Fruit fly (Drosophila melanogaster) whole organism, embryonic: ENCODE measurements around the gene CG7239.

Experiments used
- ATbp ChIP-seq: fragments of 200-800 bp; sonication (Bioruptor generic); optimal IDR thresholded peaks from 2 replicates; lab custom pipeline; 2017; ENCODE audit warnings: missing biosample characterization, mild to moderate bottlenecking, missing genetic modification characterization, missing genetic modification reagents
- BEAF-32 ChIP-seq: fragments of 200-800 bp; sonication (Bioruptor generic); optimal IDR thresholded peaks from 3 replicates; lab custom pipeline; 2017; ENCODE audit warnings: missing biosample characterization, missing genetic modification characterization, mild to moderate bottlenecking, moderate library complexity, missing genetic modification reagents
- Bgb ChIP-seq: fragments of 200-800 bp; sonication (Bioruptor generic); IDR thresholded peaks from 2 replicates; pipeline ENCODE4 v1.3.6; 2022; ENCODE audit warnings: missing biosample characterization, missing genetic modification characterization; ENCODE audit not compliant: partially characterized antibody
- Blimp-1 ChIP-seq: fragments of 200-800 bp; sonication (Bioruptor generic); optimal IDR thresholded peaks from 3 replicates; lab custom pipeline; 2018; ENCODE audit warnings: missing biosample characterization, missing genetic modification characterization, mild to moderate bottlenecking, moderate library complexity, missing genetic modification reagents
- BtbVII ChIP-seq: fragments of 200-800 bp; sonication (Bioruptor generic); optimal IDR thresholded peaks from 3 replicates; lab custom pipeline; 2017; ENCODE audit warnings: missing biosample characterization, mild to moderate bottlenecking, missing genetic modification characterization
- CG11723 ChIP-seq: fragments of 200-800 bp; sonication (Bioruptor generic); optimal IDR thresholded peaks from 2 replicates; lab custom pipeline; 2017; ENCODE audit warnings: missing biosample characterization, mild to moderate bottlenecking, missing genetic modification characterization
- CG12659 ChIP-seq: fragments of 200-800 bp; sonication (Bioruptor generic); optimal IDR thresholded peaks from 3 replicates; lab custom pipeline; 2017; ENCODE audit warnings: mild to moderate bottlenecking, missing biosample characterization, missing genetic modification reagents, missing genetic modification characterization
- CG12769 ChIP-seq: fragments of 200-800 bp; sonication (Bioruptor generic); optimal IDR thresholded peaks from 2 replicates; lab custom pipeline; 2019; ENCODE audit warnings: missing biosample characterization, mild to moderate bottlenecking, missing genetic modification characterization, moderate library complexity
- CG13296 ChIP-seq: fragments of 200-800 bp; sonication (Bioruptor generic); optimal IDR thresholded peaks from 3 replicates; lab custom pipeline; 2018; ENCODE audit warnings: missing biosample characterization, mild to moderate bottlenecking, missing genetic modification characterization
- CG13894 ChIP-seq: fragments of 200-800 bp; sonication (Bioruptor generic); optimal IDR thresholded peaks from 3 replicates; lab custom pipeline; 2018; ENCODE audit warnings: missing biosample characterization, mild to moderate bottlenecking, missing genetic modification characterization, moderate library complexity
- CG14965 ChIP-seq: fragments of 200-800 bp; sonication (Bioruptor generic); optimal IDR thresholded peaks from 2 replicates; lab custom pipeline; 2016; ENCODE audit warnings: missing biosample characterization, missing genetic modification characterization, borderline replicate concordance
- CG2116 ChIP-seq: fragments of 200-800 bp; sonication (Bioruptor generic); optimal IDR thresholded peaks from 3 replicates; lab custom pipeline; 2018; ENCODE audit warnings: missing biosample characterization, mild to moderate bottlenecking, missing genetic modification characterization
- CG30020 ChIP-seq: fragments of 200-800 bp; optimal IDR thresholded peaks from 2 replicates; lab custom pipeline; 2019; ENCODE audit warnings: missing biosample characterization, mild to moderate bottlenecking, missing genetic modification characterization, moderate library complexity
- CG30403 ChIP-seq: fragments of 200-800 bp; sonication (Bioruptor generic); optimal IDR thresholded peaks from 3 replicates; lab custom pipeline; 2016; ENCODE audit warnings: missing biosample characterization, missing genetic modification characterization
- CG3065 ChIP-seq: fragments of 200-800 bp; sonication (Bioruptor generic); optimal IDR thresholded peaks from 2 replicates; lab custom pipeline; 2016; ENCODE audit warnings: missing biosample characterization, missing genetic modification characterization
- CG31224 ChIP-seq: fragments of 200-800 bp; sonication (Bioruptor generic); IDR thresholded peaks from 2 replicates; pipeline ENCODE4 v1.3.6; 2022; ENCODE audit warnings: missing biosample characterization, missing genetic modification characterization
- CG34422 ChIP-seq: fragments of 200-800 bp; sonication (Bioruptor generic); IDR thresholded peaks from 3 replicates; pipeline ENCODE4 v1.3.6; 2022; ENCODE audit warnings: missing biosample characterization, missing genetic modification characterization
- CG8089 ChIP-seq: fragments of 200-800 bp; sonication (Bioruptor generic); optimal IDR thresholded peaks from 3 replicates; lab custom pipeline; 2016; ENCODE audit warnings: missing biosample characterization, missing genetic modification characterization
- E2f2 ChIP-seq: fragments of 200-800 bp; sonication (Bioruptor generic); IDR thresholded peaks from 2 replicates; pipeline ENCODE4 v1.3.6; 2022; ENCODE audit warnings: missing biosample characterization, missing genetic modification characterization
- ERR ChIP-seq: fragments of 200-800 bp; sonication (Bioruptor generic); optimal IDR thresholded peaks from 2 replicates; lab custom pipeline; 2016; ENCODE audit warnings: missing biosample characterization, missing genetic modification characterization
- Ets97D ChIP-seq: fragments of 200-800 bp; sonication (Bioruptor generic); optimal IDR thresholded peaks from 3 replicates; lab custom pipeline; 2016; ENCODE audit warnings: missing biosample characterization, missing genetic modification characterization
- HLH3B ChIP-seq: fragments of 200-800 bp; sonication (Bioruptor generic); IDR thresholded peaks from 2 replicates; pipeline ENCODE4 v1.3.6; 2022; ENCODE audit warnings: missing biosample characterization, missing genetic modification characterization
- Med ChIP-seq: fragments of 200-800 bp; sonication (Bioruptor generic); peaks from one replicate; lab custom pipeline; 2016; ENCODE audit warnings: missing biosample characterization, missing genetic modification characterization, mild to moderate bottlenecking, inconsistent platforms, moderate library complexity
- Nf-YB ChIP-seq: fragments of 200-800 bp; sonication (Bioruptor generic); optimal IDR thresholded peaks from 3 replicates; lab custom pipeline; 2019; ENCODE audit warnings: missing biosample characterization, mild to moderate bottlenecking, missing genetic modification characterization, moderate library complexity
- Pdp1 ChIP-seq, 2 experiments: fragments of 200-800 bp; sonication (Bioruptor generic); optimal IDR thresholded peaks; 3 replicates each; lab custom pipeline; 2016; ENCODE audit warnings: missing biosample characterization in 2 of 2, missing genetic modification characterization in 2 of 2, mild to moderate bottlenecking in 1 of 2, moderate library complexity in 1 of 2
- Spps ChIP-seq: fragments of 200-800 bp; sonication (Bioruptor generic); optimal IDR thresholded peaks from 2 replicates; lab custom pipeline; 2018; ENCODE audit warnings: missing biosample characterization, mild to moderate bottlenecking, missing genetic modification characterization
- TFAM ChIP-seq: fragments of 200-800 bp; sonication (Bioruptor generic); optimal IDR thresholded peaks from 2 replicates; lab custom pipeline; 2017; ENCODE audit warnings: missing biosample characterization, missing genetic modification characterization, inconsistent platforms
- abd-A ChIP-seq: fragments of 200-800 bp; sonication (Bioruptor generic); optimal IDR thresholded peaks from 3 replicates; lab custom pipeline; 2019; ENCODE audit warnings: missing biosample characterization, mild to moderate bottlenecking, missing genetic modification characterization, moderate library complexity
- chinmo ChIP-seq: fragments of 200-800 bp; sonication (Bioruptor generic); IDR thresholded peaks from 4 replicates; pipeline ENCODE4 v1.3.6; 2022; ENCODE audit warnings: missing biosample characterization, missing genetic modification characterization; ENCODE audit not compliant: partially characterized antibody
- chn ChIP-seq: fragments of 200-800 bp; sonication (Bioruptor generic); optimal IDR thresholded peaks from 2 replicates; lab custom pipeline; 2016; ENCODE audit warnings: missing biosample characterization, missing genetic modification characterization
- ftz-f1 ChIP-seq: fragments of 200-800 bp; sonication (Bioruptor generic); optimal IDR thresholded peaks from 2 replicates; lab custom pipeline; 2016; ENCODE audit warnings: missing biosample characterization, missing genetic modification characterization
- fu2 ChIP-seq: fragments of 200-800 bp; sonication (Bioruptor generic); optimal IDR thresholded peaks from 2 replicates; lab custom pipeline; 2016; ENCODE audit warnings: missing biosample characterization, missing genetic modification characterization
- grn ChIP-seq: fragments of 200-800 bp; sonication (Bioruptor generic); optimal IDR thresholded peaks from 3 replicates; lab custom pipeline; 2017; ENCODE audit warnings: missing biosample characterization, missing genetic modification characterization
- kni ChIP-seq: fragments of 200-800 bp; sonication (Bioruptor generic); optimal IDR thresholded peaks from 3 replicates; lab custom pipeline; 2017; ENCODE audit warnings: mild to moderate bottlenecking, missing biosample characterization, missing genetic modification reagents, missing genetic modification characterization
- knrl ChIP-seq: fragments of 200-800 bp; sonication (Bioruptor generic); IDR thresholded peaks from 3 replicates; pipeline ENCODE4 v1.3.6; 2022; ENCODE audit warnings: missing biosample characterization, missing genetic modification characterization; ENCODE audit not compliant: partially characterized antibody
- odd ChIP-seq: fragments of 200-800 bp; sonication (Bioruptor generic); optimal IDR thresholded peaks from 2 replicates; lab custom pipeline; 2017; ENCODE audit warnings: missing biosample characterization, mild to moderate bottlenecking, missing genetic modification characterization
- otp ChIP-seq: fragments of 200-800 bp; sonication (Bioruptor generic); IDR thresholded peaks from 3 replicates; pipeline ENCODE4, ENCODE4 v1.3.6; 2022; ENCODE audit warnings: missing biosample characterization, missing genetic modification characterization
- prd ChIP-seq, 3 experiments: fragments of >200 bp in 2 of 3; fragments of 200-800 bp in 1 of 3; sonication (Bioruptor generic) in 1 of 3; optimal IDR thresholded peaks in 2 of 3; IDR thresholded peaks in 1 of 3; 2 replicates in 2 of 3; 3 replicates in 1 of 3; pipeline versions ENCODE4 v1.3.6 to Lab custom; 2017 to 2022; ENCODE audit warnings: missing biosample characterization in 1 of 3, missing genetic modification characterization in 1 of 3
- sens ChIP-seq: fragments of 200-800 bp; sonication (Bioruptor generic); peaks from one replicate; lab custom pipeline; 2016; ENCODE audit warnings: missing biosample characterization, missing genetic modification characterization
- tap ChIP-seq: fragments of 200-800 bp; optimal IDR thresholded peaks from 3 replicates; lab custom pipeline; 2019; ENCODE audit warnings: missing biosample characterization, mild to moderate bottlenecking, missing genetic modification characterization, moderate library complexity
- trh ChIP-seq: fragments of 200-800 bp; sonication (Bioruptor generic); optimal IDR thresholded peaks from 2 replicates; lab custom pipeline; 2016; ENCODE audit warnings: missing biosample characterization, missing genetic modification characterization
- twi ChIP-seq: fragments of 200-800 bp; optimal IDR thresholded peaks from 2 replicates; lab custom pipeline; 2019; ENCODE audit warnings: missing biosample characterization, mild to moderate bottlenecking, missing genetic modification characterization, moderate library complexity
- usp ChIP-seq: fragments of >200 bp; optimal IDR thresholded peaks from 2 replicates; lab custom pipeline; 2017; ENCODE audit warnings: missing biosample characterization, missing genetic modification characterization
- vnd ChIP-seq: fragments of 200-800 bp; sonication (Bioruptor generic); IDR thresholded peaks from 3 replicates; pipeline ENCODE4 v1.3.6; 2022; ENCODE audit warnings: missing biosample characterization, missing genetic modification characterization; ENCODE audit not compliant: partially characterized antibody
- vvl ChIP-seq: fragments of 200-800 bp; sonication (Bioruptor generic); IDR thresholded peaks from 2 replicates; pipeline ENCODE4 v1.3.6; 2022; ENCODE audit warnings: missing biosample characterization, missing genetic modification characterization

Gene CG7239

dm6 chr2L:5801926-5802325 is at the start of gene CG7239, which contains the start of gene CG14005 (continued):
- TF ChIP-seq usp (GFP tag; lab: Kevin White, UChicago) (no peak), prd (optimal IDR thresholded peaks at IDR 0.05; lab: Kevin White, UChicago) (no peak), prd (GFP tag; IDR thresholded peaks at IDR 0.05; lab: Robert Waterston, UW) (no peak), CG14965 (GFP tag; lab: Kevin White, UChicago) (no peak), grn (GFP tag; lab: Kevin White, UChicago) (no peak), trh (GFP tag; lab: Kevin White, UChicago) (no peak), CG11723 (no peak), Ets97D (no peak)
- TF ChIP-seq, all 482 proteins: peak for 43

dm6 chr2L:5765139-5765538 is 36.9 kb upstream of the CG7239 start:
- TF ChIP-seq ERR (GFP tag; lab: Kevin White, UChicago) (no peak), chinmo (0 out of 4 replicates have a peak, but pooled peaks have one; percentile 72), Pdp1 (GFP tag; optimal IDR thresholded peaks at IDR 0.05; lab: Kevin White, UChicago) (peak in 1 of 2 experiments; percentile 79), E2f2 (GFP tag; lab: Robert Waterston, UW) (no peak), vvl (GFP tag; lab: Robert Waterston, UW) (0 out of 2 replicates have a peak, but pooled peaks have one; percentile 10), ftz-f1 (GFP tag; lab: Kevin White, UChicago) (peak; percentile 3), CG12769 (tag; lab: Kevin White, UChicago) (peak; percentile 65), BtbVII (GFP tag; lab: Kevin White, UChicago) (no peak), knrl (no peak), CG30403 (GFP tag; lab: Kevin White, UChicago) (no peak), odd (GFP tag; lab: Kevin White, UChicago) (no peak), vnd (GFP tag; lab: Robert Waterston, UW) (no peak)

dm6 chr2L:5766042-5766441 is 36.0 kb upstream of the CG7239 start, which contains the start of gene obst-E:
obst-E (minus strand) TSS chr2L:5766142.
- TF ChIP-seq chinmo (0 out of 4 replicates have a peak, but pooled peaks have one; percentile 20), chn (GFP tag; lab: Kevin White, UChicago) (no peak), Bgb (GFP tag; lab: Robert Waterston, UW) (0 out of 2 replicates have a peak, but pooled peaks have one; percentile 16), kni (GFP tag; lab: Kevin White, UChicago) (no peak), Med (GFP tag; lab: Kevin White, UChicago) (peak; percentile 19), CG31224 (GFP tag; lab: Robert Waterston, UW) (no peak), CG2116 (GFP tag; lab: Kevin White, UChicago) (no peak), CG12659 (GFP tag; lab: Kevin White, UChicago) (no peak), CG13894 (tag; lab: Kevin White, UChicago) (peak; percentile 12), CG12769 (tag; lab: Kevin White, UChicago) (peak; percentile 75), otp (no peak), HLH3B (0 out of 2 replicates have a peak, but pooled peaks have one; percentile 14), Spps (no peak), ATbp (GFP tag; lab: Kevin White, UChicago) (no peak), Nf-YB (GFP tag; lab: Kevin White, UChicago) (no peak)

- TF ChIP-seq abd-A (tag; lab: Kevin White, UChicago) (peak; percentile 79), Blimp-1 (GFP tag; lab: Kevin White, UChicago) (peak; percentile 64), TFAM (GFP tag; lab: Kevin White, UChicago) (no peak), sens (no peak), BEAF-32 (GFP tag; lab: Kevin White, UChicago) (no peak), CG34422 (GFP tag; lab: Robert Waterston, UW) (no peak), CG13894 (tag; lab: Kevin White, UChicago) (peak; percentile 83), CG30020 (no peak), twi (tag; lab: Kevin White, UChicago) (no peak), tap (tag; lab: Kevin White, UChicago) (no peak), CG3065 (no peak), CG13296 (GFP tag; lab: Kevin White, UChicago) (no peak), fu2 (GFP tag; lab: Kevin White, UChicago) (no peak), CG8089 (no peak)
These were observed 35.5 kb upstream of the CG7239 start for dm6 chr2L:5766498-5767008.
